Worm (Caenorhabditis elegans): ENCODE results near the gene best-19.

The best-19 gene

ce11 chrIV:283347-283746 lies at the start of gene best-19:
best-19 (plus strand) TSS chrIV:283647.
- no peak for TF ChIP-seq unc-62 (GFP tag; optimal IDR thresholded peaks at IDR 0.05)

ce11 chrIV:236138-236537 lies 47.3 kb upstream of the best-19 start:
- no peak for TF ChIP-seq unc-62 (GFP tag; optimal IDR thresholded peaks at IDR 0.05)

ce11 chrIV:237350-237749 lies 46.1 kb upstream of the best-19 start, which contains the start of gene ints-13:
ints-13 (minus strand) TSS chrIV:237450.
- no peak for TF ChIP-seq unc-62 (GFP tag; optimal IDR thresholded peaks at IDR 0.05)

ce11 chrIV:240257-240754 lies 43.1 kb upstream of the best-19 start, which contains the start of the genes fnta-1 and cogc-8:
fnta-1 (minus strand) TSS chrIV:240307.
cogc-8 (plus strand) TSS chrIV:240451.
- no peak for TF ChIP-seq unc-62 (GFP tag; optimal IDR thresholded peaks at IDR 0.05)

ce11 chrIV:244278-244677 lies 39.2 kb upstream of the best-19 start:
- TF ChIP-seq unc-62 (GFP tag; optimal IDR thresholded peaks at IDR 0.05): no peak

- TF ChIP-seq unc-62 (GFP tag; optimal IDR thresholded peaks at IDR 0.05): no peak
Measured at ce11 chrIV:244843-245242, 38.6 kb upstream of the best-19 start, which contains the start of gene aass-1. aass-1 (plus strand) TSS chrIV:245143.

ce11 chrIV:247494-247893 lies 36.0 kb upstream of the best-19 start:
- no peak for TF ChIP-seq unc-62 (GFP tag; optimal IDR thresholded peaks at IDR 0.05)

ce11 chrIV:252454-252853 lies 31.0 kb upstream of the best-19 start, which contains the start of gene grl-19:
grl-19 (minus strand) TSS chrIV:252554.
- no peak for TF ChIP-seq unc-62 (GFP tag; optimal IDR thresholded peaks at IDR 0.05)

ce11 chrIV:255379-255857 lies 28.0 kb upstream of the best-19 start, which contains the start of gene rcat-1:
rcat-1 (minus strand) TSS chrIV:255429.
- TF ChIP-seq unc-62 (GFP tag; optimal IDR thresholded peaks at IDR 0.05): no peak

ce11 chrIV:257095-257494 lies 26.4 kb upstream of the best-19 start, which contains the start of gene R02D3.8:
R02D3.8 (minus strand) TSS chrIV:257203.
- TF ChIP-seq unc-62 (GFP tag; optimal IDR thresholded peaks at IDR 0.05): no peak

ce11 chrIV:258362-258761 lies 25.1 kb upstream of the best-19 start:
- no peak for TF ChIP-seq unc-62 (GFP tag; optimal IDR thresholded peaks at IDR 0.05)

ce11 chrIV:259142-259541 lies 24.3 kb upstream of the best-19 start, which contains the start of gene dpy-9:
dpy-9 (minus strand) TSS chrIV:259204.
- TF ChIP-seq unc-62 (GFP tag; optimal IDR thresholded peaks at IDR 0.05): no peak

ce11 chrIV:261607-262006 lies 21.8 kb upstream of the best-19 start, which contains the start of gene pqbp-1.1:
pqbp-1.1 (minus strand) TSS chrIV:261683.
- no peak for TF ChIP-seq unc-62 (GFP tag; optimal IDR thresholded peaks at IDR 0.05)

- TF ChIP-seq unc-62 (GFP tag; optimal IDR thresholded peaks at IDR 0.05): no peak
Measured at ce11 chrIV:262460-262859, 21.0 kb upstream of the best-19 start.

- TF ChIP-seq unc-62 (GFP tag; optimal IDR thresholded peaks at IDR 0.05): no peak
Measured at ce11 chrIV:264182-264709, 19.2 kb upstream of the best-19 start, which contains the start of gene pat-6. pat-6 (minus strand) TSS chrIV:264232.

ce11 chrIV:266148-266547 lies 17.3 kb upstream of the best-19 start, which contains the start of gene T21D12.12:
T21D12.12 (plus strand) TSS chrIV:266448.
- TF ChIP-seq unc-62 (GFP tag; optimal IDR thresholded peaks at IDR 0.05): no peak

ce11 chrIV:269107-269506 lies 14.3 kb upstream of the best-19 start, which contains the start of gene T21D12.11:
T21D12.11 (plus strand) TSS chrIV:269407.
- no peak for TF ChIP-seq unc-62 (GFP tag; optimal IDR thresholded peaks at IDR 0.05)

All from whole organism, dauer.